Worm (Caenorhabditis elegans) whole organism, mixed stage, embryonic: ENCODE measurements around the gene scb-1.

ENCODE experiments used
- M03D4.4 ChIP-seq: sonication (generic microtip); optimal IDR thresholded peaks from 2 replicates; lab custom pipeline; 2017; ENCODE audit warnings: mild to moderate bottlenecking, missing genetic modification characterization, missing compliant biosample characterization
- bed-3 ChIP-seq: fragments of 200-800 bp; sonication (Bioruptor generic); optimal IDR thresholded peaks from 3 replicates; lab custom pipeline; 2018; ENCODE audit warnings: mild to moderate bottlenecking, missing genetic modification characterization, moderate library complexity, missing compliant biosample characterization
- blmp-1 ChIP-seq: fragments of 150-350 bp; optimal IDR thresholded peaks from 2 replicates; lab custom pipeline; 2014; ENCODE audit warnings: missing biosample characterization, missing genetic modification characterization
- ceh-39 ChIP-seq: fragments of 150-350 bp; optimal IDR thresholded peaks from 2 replicates; lab custom pipeline; 2014; ENCODE audit warnings: missing biosample characterization, missing genetic modification characterization
- ceh-43 ChIP-seq: fragments of 200-800 bp; sonication (Bioruptor generic); optimal IDR thresholded peaks from 2 replicates; lab custom pipeline; 2018; ENCODE audit warnings: mild to moderate bottlenecking, missing genetic modification characterization, moderate library complexity, missing compliant biosample characterization
- ceh-83 ChIP-seq: fragments of 200-800 bp; sonication (Bioruptor generic); optimal IDR thresholded peaks from 2 replicates; lab custom pipeline; 2018; ENCODE audit warnings: mild to moderate bottlenecking, missing genetic modification characterization, missing compliant biosample characterization
- ces-1 ChIP-seq: fragments of 150-350 bp; optimal IDR thresholded peaks from 2 replicates; lab custom pipeline; 2014; ENCODE audit warnings: missing biosample characterization, missing genetic modification reagents, missing genetic modification characterization
- cnd-1 ChIP-seq: fragments of 200-800 bp; sonication (Bioruptor generic); optimal IDR thresholded peaks from 2 replicates; lab custom pipeline; 2018; ENCODE audit warnings: mild to moderate bottlenecking, missing genetic modification characterization, missing compliant biosample characterization
- drap-1 ChIP-seq: fragments of 200-800 bp; sonication (Bioruptor generic); optimal IDR thresholded peaks from 3 replicates; lab custom pipeline; 2018; ENCODE audit warnings: mild to moderate bottlenecking, missing genetic modification characterization, missing compliant biosample characterization
- elt-1 ChIP-seq: sonication (generic microtip); optimal IDR thresholded peaks from 2 replicates; lab custom pipeline; 2017; ENCODE audit warnings: missing genetic modification characterization, mild to moderate bottlenecking, missing compliant biosample characterization, antibody characterized with exemption, moderate library complexity, borderline replicate concordance; ENCODE audit not compliant: insufficient read depth
- elt-3 ChIP-seq: fragments of 150-350 bp; optimal IDR thresholded peaks from 2 replicates; lab custom pipeline; 2014; ENCODE audit warnings: missing biosample characterization, missing genetic modification characterization
- flh-1 ChIP-seq: fragments of 200-800 bp; sonication (Bioruptor generic); optimal IDR thresholded peaks from 2 replicates; lab custom pipeline; 2018; ENCODE audit warnings: mild to moderate bottlenecking, missing genetic modification characterization, moderate library complexity, missing compliant biosample characterization
- ham-2 ChIP-seq: fragments of 200-800 bp; sonication (Bioruptor generic); optimal IDR thresholded peaks from 2 replicates; lab custom pipeline; 2018; ENCODE audit warnings: mild to moderate bottlenecking, missing genetic modification characterization, missing compliant biosample characterization
- hlh-1 ChIP-seq: fragments of 150-350 bp; optimal IDR thresholded peaks from 2 replicates; lab custom pipeline; 2014; ENCODE audit warnings: missing biosample characterization, missing genetic modification reagents, missing genetic modification characterization
- lin-13 ChIP-seq: fragments of 150-350 bp; optimal IDR thresholded peaks from 2 replicates; lab custom pipeline; 2014; ENCODE audit warnings: missing biosample characterization, missing genetic modification characterization
- lin-32 ChIP-seq: fragments of 200-800 bp; sonication (Bioruptor generic); optimal IDR thresholded peaks from 2 replicates; lab custom pipeline; 2018; ENCODE audit warnings: mild to moderate bottlenecking, missing genetic modification characterization, missing compliant biosample characterization
- lsy-2 ChIP-seq: fragments of 150-350 bp; optimal IDR thresholded peaks from 2 replicates; lab custom pipeline; 2014; ENCODE audit warnings: missing biosample characterization, missing genetic modification characterization
- mab-5 ChIP-seq: fragments of 150-350 bp; optimal IDR thresholded peaks from 2 replicates; lab custom pipeline; 2014; ENCODE audit warnings: missing biosample characterization, missing genetic modification characterization
- mep-1 ChIP-seq: fragments of 150-350 bp; optimal IDR thresholded peaks from 2 replicates; lab custom pipeline; 2017; ENCODE audit warnings: missing biosample characterization, missing genetic modification reagents, missing genetic modification characterization, inconsistent platforms
- mls-2 ChIP-seq: sonication (generic microtip); optimal IDR thresholded peaks from 2 replicates; lab custom pipeline; 2016; ENCODE audit warnings: mild to moderate bottlenecking, missing genetic modification characterization, moderate library complexity, missing compliant biosample characterization
- nhr-12 ChIP-seq: fragments of 150-350 bp; optimal IDR thresholded peaks from 2 replicates; lab custom pipeline; 2014; ENCODE audit warnings: missing biosample characterization, missing genetic modification characterization
- nhr-2 ChIP-seq: fragments of 150-350 bp; optimal IDR thresholded peaks from 2 replicates; lab custom pipeline; 2014; ENCODE audit warnings: missing biosample characterization, missing genetic modification characterization
- nhr-237 ChIP-seq: fragments of 150-350 bp; optimal IDR thresholded peaks from 2 replicates; lab custom pipeline; 2014; ENCODE audit warnings: missing biosample characterization, missing genetic modification characterization
- nhr-28 ChIP-seq: fragments of 150-350 bp; optimal IDR thresholded peaks from 2 replicates; lab custom pipeline; 2014; ENCODE audit warnings: missing biosample characterization, missing genetic modification characterization
- nhr-76 ChIP-seq: sonication (generic microtip); optimal IDR thresholded peaks from 2 replicates; lab custom pipeline; 2017; ENCODE audit warnings: missing biosample characterization, missing genetic modification characterization
- pha-4 ChIP-seq: fragments of 150-350 bp; optimal IDR thresholded peaks from 2 replicates; lab custom pipeline; 2018; ENCODE audit warnings: missing biosample characterization, missing genetic modification reagents, missing genetic modification characterization
- sem-2 ChIP-seq: fragments of 200-800 bp; sonication (Bioruptor generic); optimal IDR thresholded peaks from 2 replicates; lab custom pipeline; 2018; ENCODE audit warnings: mild to moderate bottlenecking, missing genetic modification characterization, missing compliant biosample characterization
- snpc-4 ChIP-seq: fragments of 150-350 bp; optimal IDR thresholded peaks from 2 replicates; lab custom pipeline; 2014; ENCODE audit warnings: missing biosample characterization, missing genetic modification characterization
- sptf-1 ChIP-seq: sonication (generic microtip); optimal IDR thresholded peaks from 2 replicates; lab custom pipeline; 2017; ENCODE audit warnings: mild to moderate bottlenecking, missing genetic modification characterization, moderate library complexity, missing compliant biosample characterization
- tbx-8 ChIP-seq: fragments of 200-800 bp; sonication (Bioruptor generic); optimal IDR thresholded peaks from 2 replicates; lab custom pipeline; 2018; ENCODE audit warnings: mild to moderate bottlenecking, missing genetic modification characterization, moderate library complexity, missing compliant biosample characterization
- unc-120 ChIP-seq: sonication (generic microtip); optimal IDR thresholded peaks from 2 replicates; lab custom pipeline; 2017; ENCODE audit warnings: missing genetic modification characterization, missing compliant biosample characterization; ENCODE audit not compliant: poor library complexity, severe bottlenecking
- unc-39 ChIP-seq: fragments of 150-350 bp; optimal IDR thresholded peaks from 2 replicates; lab custom pipeline; 2014; ENCODE audit warnings: missing biosample characterization, missing genetic modification characterization
- unc-62 ChIP-seq: fragments of 150-350 bp; optimal IDR thresholded peaks from 2 replicates; lab custom pipeline; 2014; ENCODE audit warnings: missing biosample characterization, missing genetic modification reagents, missing genetic modification characterization
- zip-8 ChIP-seq: fragments of 150-350 bp; optimal IDR thresholded peaks from 2 replicates; lab custom pipeline; 2014; ENCODE audit warnings: missing biosample characterization, missing genetic modification characterization
- ztf-11 ChIP-seq: fragments of 150-350 bp; optimal IDR thresholded peaks from 2 replicates; lab custom pipeline; 2014; ENCODE audit warnings: missing biosample characterization, missing genetic modification characterization

The scb-1 gene

ce11 chrV:11080345-11081102, 39.0 kb downstream of the scb-1 start, which contains the start of gene act-1:
act-1 (plus strand) TSS chrV:11081052.
- TF ChIP-seq M03D4.4 (tag; lab: Kevin White, UChicago) (peak; percentile 43), nhr-12 (tag; lab: Kevin White, UChicago) (no peak), sptf-1 (tag; lab: Kevin White, UChicago) (peak; percentile 21), unc-120 (tag; lab: Kevin White, UChicago) (peak; percentile 95), unc-62 (GFP tag; lab: Kevin White, UChicago) (peak; percentile 32), hlh-1 (peak; percentile 40)

ce11 chrV:11078874-11079273, 40.6 kb downstream of the scb-1 start:
- TF ChIP-seq cnd-1 (tag; lab: Kevin White, UChicago), result no peak
- TF ChIP-seq hlh-1, result no peak
- TF ChIP-seq M03D4.4 (tag; lab: Kevin White, UChicago), result no peak
- TF ChIP-seq unc-120 (tag; lab: Kevin White, UChicago), result no peak

ce11 chrV:11078104-11078724, 41.3 kb downstream of the scb-1 start, which contains the start of gene act-2:
act-2 (minus strand) TSS chrV:11078154.
- TF ChIP-seq lin-13 (tag; lab: Kevin White, UChicago) (peak; percentile 67), M03D4.4 (tag; lab: Kevin White, UChicago) (no peak), elt-3 (tag; lab: Kevin White, UChicago) (no peak), drap-1 (GFP tag; lab: Kevin White, UChicago) (no peak), bed-3 (GFP tag; lab: Kevin White, UChicago) (no peak), lsy-2 (tag; lab: Kevin White, UChicago) (peak; percentile 64), hlh-1 (no peak), tbx-8 (GFP tag; lab: Kevin White, UChicago) (no peak), pha-4 (tag; lab: Kevin White, UChicago) (peak; percentile 76), snpc-4 (no peak), unc-39 (tag; lab: Kevin White, UChicago) (no peak), flh-1 (GFP tag; lab: Kevin White, UChicago) (no peak), ztf-11 (no peak), nhr-12 (tag; lab: Kevin White, UChicago) (no peak), ceh-39 (tag; lab: Kevin White, UChicago) (peak; percentile 74), ces-1 (GFP tag; lab: Kevin White, UChicago) (peak; percentile 69), cnd-1 (tag; lab: Kevin White, UChicago) (peak; percentile 49), nhr-76 (tag; lab: Kevin White, UChicago) (no peak), nhr-237 (tag; lab: Kevin White, UChicago) (peak; percentile 19), unc-62 (GFP tag; lab: Kevin White, UChicago) (no peak), mep-1 (tag; lab: Kevin White, UChicago) (peak; percentile 79), ceh-43 (GFP tag; lab: Kevin White, UChicago) (no peak), mab-5 (no peak), ceh-83 (GFP tag; lab: Kevin White, UChicago) (no peak), nhr-2 (tag; lab: Kevin White, UChicago) (no peak), zip-8 (tag; lab: Kevin White, UChicago) (no peak), unc-120 (tag; lab: Kevin White, UChicago) (peak; percentile 46), ham-2 (GFP tag; lab: Kevin White, UChicago) (no peak), elt-1 (tag; lab: Kevin White, UChicago) (no peak), sem-2 (GFP tag; lab: Kevin White, UChicago) (no peak), blmp-1 (tag; lab: Kevin White, UChicago) (no peak), mls-2 (tag; lab: Kevin White, UChicago) (no peak), lin-32 (GFP tag; lab: Kevin White, UChicago) (no peak), sptf-1 (tag; lab: Kevin White, UChicago) (no peak), nhr-28 (tag; lab: Kevin White, UChicago) (no peak)
